Fruit fly (Drosophila melanogaster) whole organism: ENCODE data around the gene CG43321.

Source experiments
- CG8478 ChIP-seq: fragments of >200 bp; optimal IDR thresholded peaks from 2 replicates; lab custom pipeline; 2018; ENCODE audit warnings: inconsistent platforms
- Dll ChIP-seq: fragments of >200 bp; optimal IDR thresholded peaks from 2 replicates; lab custom pipeline; 2017
- EcR ChIP-seq, 2 experiments: fragments of >200 bp; optimal IDR thresholded peaks; 2 replicates each; lab custom pipeline; 2017; ENCODE audit warnings: missing biosample characterization in 2 of 2, missing genetic modification characterization in 2 of 2, missing genetic modification reagents in 2 of 2
- pan ChIP-seq: fragments of >200 bp; optimal IDR thresholded peaks from 2 replicates; lab custom pipeline; 2017
- psq ChIP-seq: fragments of >200 bp; optimal IDR thresholded peaks from 2 replicates; lab custom pipeline; 2017
- usp ChIP-seq: fragments of >200 bp; optimal IDR thresholded peaks from 2 replicates; lab custom pipeline; 2017; ENCODE audit warnings: missing biosample characterization, missing genetic modification characterization, mixed read lengths

CG43321 gene

DNA sequence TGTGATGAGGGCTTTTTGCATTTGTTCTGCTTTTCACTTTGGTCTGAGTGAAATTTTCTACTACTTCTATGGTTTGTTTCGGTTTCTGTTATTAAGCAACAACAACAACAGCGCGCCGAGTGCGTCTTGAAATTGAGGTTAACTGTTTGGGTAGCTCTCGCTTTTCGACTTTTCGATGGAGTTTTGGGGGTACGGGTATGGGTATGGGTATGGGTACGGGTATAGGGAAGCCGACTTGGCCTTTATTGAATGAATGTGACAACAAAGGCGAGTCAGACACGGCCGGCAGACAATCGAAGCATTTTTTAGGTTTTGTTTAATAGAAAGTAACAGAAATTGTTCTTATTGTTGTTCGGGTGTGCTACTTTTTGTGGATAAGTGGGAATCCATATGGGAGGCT is 4.5 kb upstream of the CG43321 start:
- TF ChIP-seq EcR (GFP tag; optimal IDR thresholded peaks at IDR 0.05; lab: Kevin White, UChicago) (no peak), Dll (lab: Kevin White, UChicago) (no peak), psq (lab: Kevin White, UChicago) (no peak), usp (no peak), pan (lab: Kevin White, UChicago) (no peak), CG8478 (no peak)

DNA sequence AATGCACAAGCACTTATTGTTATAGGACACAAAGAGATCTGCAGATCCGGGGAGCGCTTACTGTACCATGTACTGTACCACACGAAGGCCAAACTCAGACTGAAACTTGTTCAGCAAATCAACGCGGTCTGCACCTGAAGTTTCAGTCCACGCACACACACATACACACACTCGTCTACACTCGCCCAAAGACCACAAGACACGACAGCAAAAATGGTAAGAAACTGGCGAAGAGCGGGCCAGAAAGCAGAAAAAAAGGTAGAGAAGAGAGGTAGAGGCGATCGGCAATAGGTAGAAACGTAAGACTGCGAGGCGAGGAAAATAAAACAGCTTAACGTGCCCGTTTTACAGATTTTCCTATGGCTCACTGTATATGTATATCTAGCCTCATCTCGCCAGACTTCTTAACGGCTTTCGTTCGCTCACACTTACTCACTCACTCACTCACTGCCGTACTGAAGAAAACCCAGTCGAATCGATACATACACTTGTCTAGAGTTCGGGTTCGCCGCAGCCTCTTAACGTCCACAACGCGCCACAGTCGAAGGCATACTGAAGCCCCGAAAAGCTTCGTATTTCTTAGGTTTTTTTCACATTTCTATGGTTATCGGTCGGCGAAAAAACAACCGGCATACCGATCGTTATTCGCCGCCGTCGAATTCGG is 2.1 kb upstream of the CG43321 start, which contains the start of gene uif:
Gene uif (minus strand): TSS at position 553 of the 664 bp plus-strand sequence.
- TF ChIP-seq EcR (GFP tag; optimal IDR thresholded peaks at IDR 0.05; lab: Kevin White, UChicago) (no peak), Dll (lab: Kevin White, UChicago) (no peak), psq (lab: Kevin White, UChicago) (no peak), CG8478 (no peak), pan (lab: Kevin White, UChicago) (no peak), usp (no peak)

DNA sequence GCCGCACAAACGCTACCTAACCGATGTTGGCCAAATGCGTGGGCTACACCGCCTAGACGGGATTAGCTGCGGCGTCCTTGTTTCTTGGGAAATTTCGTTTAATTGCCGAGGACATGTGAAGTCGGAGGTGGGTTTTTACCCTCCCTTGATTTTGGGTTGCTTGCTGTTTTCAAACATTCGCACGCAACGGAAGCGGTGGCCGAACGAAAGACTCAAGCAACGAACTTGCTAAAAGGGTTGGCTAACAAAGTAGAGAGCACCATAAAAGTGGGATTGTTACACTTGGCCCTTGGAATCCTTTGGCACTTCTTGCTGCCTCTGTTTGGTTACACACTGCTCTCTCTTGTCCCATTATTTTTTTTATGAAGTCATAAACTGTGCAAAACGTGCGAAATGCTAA is 1.5 kb upstream of the CG43321 start:
- TF ChIP-seq EcR (GFP tag; optimal IDR thresholded peaks at IDR 0.05; lab: Kevin White, UChicago) (no peak), Dll (lab: Kevin White, UChicago) (no peak), pan (lab: Kevin White, UChicago) (no peak), psq (lab: Kevin White, UChicago) (no peak), CG8478 (no peak), usp (no peak)

DNA sequence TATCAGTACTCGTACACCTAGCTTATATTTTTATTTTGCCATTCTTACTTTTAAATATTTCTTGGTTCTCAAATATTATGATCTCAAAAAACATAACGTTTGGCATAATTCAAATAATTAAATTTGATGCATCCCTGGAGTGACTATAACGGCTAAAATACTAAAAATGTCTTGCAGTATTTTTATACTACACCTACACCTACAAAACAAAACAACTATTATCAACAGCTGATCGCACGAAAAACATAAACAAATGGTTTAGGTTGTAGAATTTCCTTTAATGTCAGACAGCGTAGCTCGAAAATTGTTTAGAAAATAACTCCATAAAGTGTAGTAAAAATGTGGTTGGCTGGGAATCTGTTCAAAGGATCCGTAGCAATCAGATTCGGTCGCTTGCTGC is 1.1 kb downstream of the CG43321 start, which contains the start of gene CG43322:
Gene CG43322 (plus strand): TSS at position 240 of the 400 bp plus-strand sequence.
- TF ChIP-seq Dll (lab: Kevin White, UChicago) = no peak
- no peak for TF ChIP-seq pan (lab: Kevin White, UChicago)
- TF ChIP-seq psq (lab: Kevin White, UChicago) = no peak

DNA sequence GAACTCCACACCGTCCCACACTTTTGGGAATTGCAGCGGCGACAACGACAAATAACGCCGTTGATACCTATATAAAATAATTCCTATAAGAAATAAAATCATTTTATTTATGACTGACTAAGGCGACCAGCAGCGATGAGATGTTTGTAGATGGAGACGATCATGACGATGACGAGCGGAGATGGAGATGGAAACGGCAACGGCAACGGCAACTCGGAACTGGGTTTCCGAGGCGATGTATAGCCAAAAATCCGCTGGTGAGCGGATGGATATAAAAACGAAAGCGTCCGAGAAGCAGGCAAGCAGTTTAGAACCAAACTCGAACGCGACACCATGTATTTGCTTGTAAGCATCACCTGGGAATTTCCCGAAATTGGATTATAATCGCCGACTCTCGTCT is 9.3 kb downstream of the CG43321 start, which contains the start of gene Pcp:
Gene Pcp (plus strand): TSS at position 301 of the 400 bp plus-strand sequence.
- TF ChIP-seq Dll (lab: Kevin White, UChicago) (no peak), psq (lab: Kevin White, UChicago) (no peak), usp (no peak), EcR (GFP tag; optimal IDR thresholded peaks at IDR 0.05; lab: Kevin White, UChicago) (no peak), pan (lab: Kevin White, UChicago) (no peak), CG8478 (no peak)

DNA sequence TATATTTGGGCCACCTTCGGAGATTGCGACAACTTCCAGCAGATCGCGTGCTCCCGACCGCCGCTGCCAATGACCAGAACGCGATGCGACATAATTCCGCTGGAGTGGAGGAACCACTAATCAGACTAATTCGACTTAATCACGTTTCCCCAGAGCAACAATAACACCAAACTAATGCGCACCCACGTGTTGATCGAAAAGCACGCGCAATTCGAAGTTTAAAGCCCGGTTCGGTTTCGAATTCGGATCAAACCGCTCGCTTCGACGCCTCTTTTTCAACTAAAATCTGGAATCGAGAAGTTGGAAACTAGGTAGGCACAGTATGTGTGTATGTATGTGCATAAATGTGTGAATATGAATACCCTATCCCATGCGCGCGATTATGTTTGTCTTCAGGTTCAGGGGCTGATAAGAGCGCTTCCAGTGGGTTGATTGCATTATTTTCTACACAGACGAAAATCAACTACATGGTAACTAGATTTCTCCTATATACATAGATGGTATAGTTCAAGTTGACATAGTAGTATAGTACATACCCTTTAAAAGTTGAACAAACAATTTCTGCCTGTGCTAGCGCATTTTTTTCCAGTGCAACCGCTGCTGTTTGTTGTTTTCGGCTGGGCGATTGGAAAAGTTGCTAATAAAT is 11.7 kb downstream of the CG43321 start, which contains the start of gene Gart:
Gene Gart (minus strand): TSS at position 285 of the 646 bp plus-strand sequence.
- no peak for TF ChIP-seq psq (lab: Kevin White, UChicago)
- TF ChIP-seq CG8478 = no peak
- TF ChIP-seq Dll (lab: Kevin White, UChicago) = no peak
- TF ChIP-seq pan (lab: Kevin White, UChicago) = no peak
- TF ChIP-seq usp = no peak
- TF ChIP-seq EcR (GFP tag; optimal IDR thresholded peaks at IDR 0.05; lab: Kevin White, UChicago) = no peak

DNA sequence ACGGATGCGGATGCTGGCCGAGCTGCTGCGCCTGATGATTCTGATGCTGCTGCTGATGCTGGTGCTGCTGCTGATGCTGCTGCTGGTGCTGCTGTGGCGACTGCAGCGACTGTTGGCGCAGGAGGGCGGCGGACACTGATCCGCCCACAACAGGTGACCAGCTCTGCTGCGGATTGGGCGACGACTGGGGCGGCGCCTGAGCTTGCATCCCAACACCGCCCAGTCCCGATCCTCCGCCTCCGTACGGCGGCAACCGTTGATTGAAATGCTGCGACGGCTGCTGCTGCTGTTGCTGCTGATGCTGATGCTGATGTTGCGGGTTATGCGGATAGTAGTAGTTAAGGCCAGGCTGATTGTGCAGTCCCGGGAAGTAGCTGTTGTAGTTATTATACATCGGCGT is 13.2 kb downstream of the CG43321 start:
- TF ChIP-seq psq (lab: Kevin White, UChicago) (no peak), usp (no peak), EcR (GFP tag; optimal IDR thresholded peaks at IDR 0.05; lab: Kevin White, UChicago) (no peak), CG8478 (no peak), Dll (lab: Kevin White, UChicago) (no peak), pan (lab: Kevin White, UChicago) (no peak)

DNA sequence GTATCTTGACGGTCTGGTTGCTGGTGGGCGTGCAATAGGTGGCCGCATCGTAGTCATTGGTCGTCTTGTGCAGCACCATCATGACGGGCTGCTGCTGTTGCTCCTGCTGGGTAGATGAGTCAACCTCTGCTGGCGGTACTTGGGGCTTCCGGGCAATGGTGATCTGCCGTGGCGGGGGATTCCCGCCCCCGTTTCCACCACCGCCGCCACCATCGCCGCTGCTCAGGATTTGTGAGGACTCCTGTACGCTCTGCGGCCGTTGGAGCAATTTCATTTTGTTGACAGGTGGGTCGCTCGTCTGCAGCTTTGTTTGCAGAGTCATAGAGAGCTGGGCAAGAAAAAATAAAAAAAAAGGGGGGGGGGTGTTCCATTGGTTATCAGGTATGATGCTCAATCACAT is 14.2 kb downstream of the CG43321 start:
- TF ChIP-seq usp (no peak), Dll (lab: Kevin White, UChicago) (no peak), psq (lab: Kevin White, UChicago) (no peak), pan (lab: Kevin White, UChicago) (no peak), EcR (GFP tag; optimal IDR thresholded peaks at IDR 0.05; lab: Kevin White, UChicago) (no peak), CG8478 (no peak)

DNA sequence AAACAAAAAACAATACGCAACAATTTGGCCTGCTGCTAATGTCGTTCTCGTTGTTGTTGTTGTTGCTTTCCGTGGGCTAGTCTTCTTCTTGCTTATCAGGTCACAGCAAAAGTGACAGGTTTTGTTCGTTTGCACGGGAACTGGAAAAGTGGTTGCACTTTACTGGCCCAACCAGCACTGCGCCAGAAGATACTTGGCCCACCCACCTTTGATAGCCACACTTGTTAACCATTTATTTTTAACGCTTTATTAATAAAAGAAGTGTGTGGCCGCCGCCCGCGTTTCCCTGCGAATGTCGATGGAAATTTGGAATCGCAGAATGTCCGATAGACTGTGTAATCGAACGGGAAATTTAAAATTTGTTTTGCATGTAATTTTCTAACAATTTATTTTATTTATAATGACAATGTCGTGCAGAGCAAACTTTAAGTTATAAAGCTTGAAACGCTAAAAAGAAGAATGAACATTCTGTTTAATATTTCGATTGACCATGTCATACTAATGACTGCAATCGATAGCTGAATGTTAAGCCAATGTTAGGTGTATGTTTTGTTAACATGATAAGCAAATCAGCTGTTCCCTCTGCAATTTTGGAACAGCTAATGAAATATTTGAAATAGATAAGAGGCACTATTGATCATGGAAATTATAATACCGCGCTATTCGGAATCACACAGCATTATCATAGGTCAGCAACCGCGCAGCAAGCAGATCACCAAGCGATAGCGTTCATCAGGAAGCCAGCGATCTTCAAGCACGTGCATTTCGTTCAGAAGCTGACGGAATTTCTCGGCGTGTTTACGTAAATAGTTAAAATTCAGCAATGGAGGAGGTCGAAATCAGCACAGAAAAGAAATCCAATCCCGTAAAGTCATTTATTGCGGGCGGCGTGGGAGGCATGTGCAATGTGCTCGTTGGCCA is 15.2 kb downstream of the CG43321 start, which contains the start of the genes CG31908 and MME1:
Gene CG31908 (minus strand): TSS at position 402 of the 921 bp plus-strand sequence.
Gene MME1 (plus strand): TSS at position 539 of the 921 bp plus-strand sequence.
- no peak for TF ChIP-seq CG8478
- no peak for TF ChIP-seq psq (lab: Kevin White, UChicago)
- TF ChIP-seq pan (lab: Kevin White, UChicago) = no peak
- no peak for TF ChIP-seq Dll (lab: Kevin White, UChicago)
- TF ChIP-seq usp = no peak
- TF ChIP-seq EcR (GFP tag; optimal IDR thresholded peaks at IDR 0.05; lab: Kevin White, UChicago) = no peak

DNA sequence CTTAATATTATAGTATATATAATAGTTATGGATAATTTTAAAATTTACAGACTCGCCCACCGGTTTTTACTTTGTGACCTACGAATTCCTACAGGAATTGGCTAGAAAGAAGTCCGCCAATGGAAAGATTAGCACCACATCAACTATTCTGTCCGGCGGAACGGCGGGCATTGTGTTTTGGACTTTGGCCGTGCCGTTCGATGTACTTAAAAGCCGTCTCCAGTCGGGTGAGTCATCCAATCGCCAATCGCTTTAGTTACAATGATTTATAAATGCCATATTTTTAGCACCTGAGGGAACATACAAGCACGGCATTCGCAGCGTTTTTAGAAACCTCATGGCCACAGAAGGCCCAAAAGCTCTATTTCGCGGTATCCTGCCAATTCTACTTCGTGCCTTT is 16.4 kb downstream of the CG43321 start:
- TF ChIP-seq EcR (GFP tag; optimal IDR thresholded peaks at IDR 0.05; lab: Kevin White, UChicago) (no peak), pan (lab: Kevin White, UChicago) (no peak), usp (no peak), psq (lab: Kevin White, UChicago) (no peak), Dll (lab: Kevin White, UChicago) (no peak), CG8478 (no peak)

DNA sequence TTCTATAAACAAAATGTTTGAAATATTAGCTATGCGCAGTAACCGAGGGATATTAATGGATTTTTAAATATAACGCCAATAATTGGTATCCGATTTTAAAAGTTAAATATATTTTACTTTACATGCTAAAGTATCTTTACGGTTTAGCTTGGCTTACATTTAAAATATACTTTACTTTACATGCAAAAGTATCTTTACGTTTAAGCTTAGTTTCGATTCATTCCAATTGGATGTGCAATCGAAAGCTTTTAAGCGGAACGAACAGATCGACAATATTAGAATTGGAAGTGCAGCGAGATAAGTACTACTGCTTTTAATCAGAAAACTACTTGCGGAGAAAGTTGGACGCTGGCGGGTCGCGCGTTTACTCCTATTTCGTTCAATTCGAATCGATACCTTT is 16.9 kb downstream of the CG43321 start:
- no peak for TF ChIP-seq psq (lab: Kevin White, UChicago)
- TF ChIP-seq usp = no peak
- no peak for TF ChIP-seq Dll (lab: Kevin White, UChicago)
- no peak for TF ChIP-seq EcR (GFP tag; optimal IDR thresholded peaks at IDR 0.05; lab: Kevin White, UChicago)
- no peak for TF ChIP-seq CG8478
- TF ChIP-seq pan (lab: Kevin White, UChicago) = no peak
